Fruit fly (Drosophila melanogaster) whole organism, adult: Measurements from ENCODE around the gene CG44090.

ENCODE experiments used
- CG14711 ChIP-seq: fragments of 200-800 bp; sonication (Bioruptor generic); optimal IDR thresholded peaks from 2 replicates; lab custom pipeline; 2018; ENCODE audit warnings: missing biosample characterization, mild to moderate bottlenecking, missing genetic modification characterization, moderate library complexity
- CG1620 ChIP-seq: fragments of 200-800 bp; sonication (Bioruptor generic); optimal IDR thresholded peaks from 2 replicates; lab custom pipeline; 2016; ENCODE audit warnings: missing biosample characterization, missing genetic modification characterization
- CG7045 ChIP-seq: fragments of 200-800 bp; sonication (Bioruptor generic); optimal IDR thresholded peaks from 2 replicates; lab custom pipeline; 2017; ENCODE audit warnings: missing biosample characterization, mild to moderate bottlenecking, missing genetic modification characterization
- CG7101 ChIP-seq: fragments of 200-800 bp; sonication (Bioruptor generic); optimal IDR thresholded peaks from 2 replicates; lab custom pipeline; 2018; ENCODE audit warnings: missing biosample characterization, mild to moderate bottlenecking, missing genetic modification characterization, moderate library complexity
- Clk ChIP-seq: fragments of 200-800 bp; sonication (Bioruptor generic); optimal IDR thresholded peaks from 2 replicates; lab custom pipeline; 2017; ENCODE audit warnings: missing biosample characterization, missing genetic modification characterization
- Hr96 ChIP-seq: fragments of 200-800 bp; sonication (Bioruptor generic); optimal IDR thresholded peaks from 2 replicates; lab custom pipeline; 2016; ENCODE audit warnings: missing biosample characterization, missing genetic modification characterization
- cic ChIP-seq: fragments of 200-800 bp; sonication (Bioruptor generic); optimal IDR thresholded peaks from 2 replicates; lab custom pipeline; 2017; ENCODE audit warnings: missing biosample characterization, mild to moderate bottlenecking, missing genetic modification characterization, moderate library complexity
- cnc ChIP-seq, 2 experiments: fragments of >200 bp; optimal IDR thresholded peaks; 2 replicates each; lab custom pipeline; 2017
- kay ChIP-seq: fragments of 200-800 bp; sonication (Bioruptor generic); peaks from one replicate; lab custom pipeline; 2016; ENCODE audit warnings: missing biosample characterization, missing genetic modification characterization, borderline replicate concordance
- ovo ChIP-seq: fragments of 200-800 bp; sonication (Bioruptor generic); optimal IDR thresholded peaks from 2 replicates; lab custom pipeline; 2016; ENCODE audit warnings: missing biosample characterization, missing genetic modification characterization
- pad ChIP-seq: fragments of 200-800 bp; sonication (Bioruptor generic); optimal IDR thresholded peaks from 3 replicates; lab custom pipeline; 2017; ENCODE audit warnings: missing biosample characterization, missing genetic modification characterization, mild to moderate bottlenecking, moderate library complexity, missing genetic modification reagents
- toe ChIP-seq: fragments of 200-800 bp; sonication (Bioruptor generic); optimal IDR thresholded peaks from 2 replicates; lab custom pipeline; 2016; ENCODE audit warnings: missing biosample characterization, missing genetic modification characterization

dm6 chr3R:17420338-17420737, 13.9 kb downstream of the CG44090 start, which contains the start of gene CG42835:
- TF ChIP-seq kay, result no peak
- no peak for TF ChIP-seq ovo (GFP tag; lab: Kevin White, UChicago)
- TF ChIP-seq cnc (optimal IDR thresholded peaks at IDR 0.05; lab: Kevin White, UChicago), result no peak
- no peak for TF ChIP-seq cic
- no peak for TF ChIP-seq pad (GFP tag; lab: Kevin White, UChicago)
- no peak for TF ChIP-seq CG7101 (tag; lab: Kevin White, UChicago)
- TF ChIP-seq CG7045 (GFP tag; lab: Kevin White, UChicago), result no peak
- no peak for TF ChIP-seq CG1620
- no peak for TF ChIP-seq Clk (GFP tag; lab: Kevin White, UChicago)
- TF ChIP-seq toe, result no peak
- TF ChIP-seq Hr96 (GFP tag; lab: Kevin White, UChicago), result no peak
- no peak for TF ChIP-seq CG14711 (tag; lab: Kevin White, UChicago)
